Fruit fly (Drosophila melanogaster): ENCODE measurements around the gene CG42750.
A peak's percentile ranks its signal among the peaks of the same experiment; 100 is the strongest.

The CG42750 gene

DNA sequence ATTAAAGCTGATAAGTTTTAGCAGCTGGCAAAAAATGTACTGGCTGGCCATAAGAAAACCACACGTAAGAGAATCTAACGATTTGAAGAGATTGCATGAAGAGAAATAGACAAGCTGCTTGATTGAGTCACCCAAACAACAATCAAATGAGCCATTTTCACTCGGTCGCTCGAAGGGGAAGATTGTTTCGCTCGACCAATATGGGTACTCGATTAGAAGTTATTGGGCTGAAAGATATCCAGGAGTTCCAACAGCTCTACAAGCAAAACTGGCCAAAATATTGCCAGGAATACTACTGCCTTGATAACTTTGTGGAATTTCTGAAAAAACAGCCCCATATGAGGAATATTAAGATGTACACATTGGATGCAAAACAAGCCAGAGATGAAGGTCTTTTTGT lies 119.7 kb downstream of the CG42750 start, which contains the start of gene CG5783:
Gene CG5783, plus strand, starts transcription at position 167 of the 400 bp plus-strand sequence.
- no peak for TF ChIP-seq CG4496 (GFP tag; IDR thresholded peaks at IDR 0.05)
- TF ChIP-seq gl (tag; optimal IDR thresholded peaks at IDR 0.05): no peak
- TF ChIP-seq CG32121 (GFP tag; IDR thresholded peaks at IDR 0.05): no peak
- TF ChIP-seq CG17806 (tag; optimal IDR thresholded peaks at IDR 0.05): no peak
- TF ChIP-seq CG8301 (tag; optimal IDR thresholded peaks at IDR 0.05): no peak
- no peak for TF ChIP-seq CG13204 (GFP tag; optimal IDR thresholded peaks at IDR 0.05)

DNA sequence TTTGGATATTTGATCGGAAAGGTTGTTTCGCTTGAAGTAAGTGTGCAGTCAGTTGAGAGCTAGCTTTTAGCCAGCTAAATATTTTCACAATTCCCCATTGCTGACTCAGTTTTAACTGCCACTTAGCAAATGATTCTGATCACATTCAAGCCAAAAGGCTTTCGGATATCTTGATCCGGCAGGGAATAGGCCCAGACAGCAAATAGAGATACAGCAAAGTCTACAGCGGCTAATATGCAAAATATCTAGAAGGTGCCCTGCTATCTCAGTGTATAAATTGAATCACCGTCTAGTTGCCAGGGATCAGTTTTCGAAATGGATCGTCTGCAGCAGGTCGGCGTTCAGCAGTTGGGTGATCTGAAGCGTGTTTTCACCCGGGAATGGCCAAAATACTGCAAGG lies 121.0 kb downstream of the CG42750 start, which contains the start of gene CG15155:
Gene CG15155, plus strand, starts transcription at position 301 of the 400 bp plus-strand sequence.
- TF ChIP-seq CG8159 (tag; optimal IDR thresholded peaks at IDR 0.05): no peak
- no peak for TF ChIP-seq Snoo (tag; optimal IDR thresholded peaks at IDR 0.05)
- TF ChIP-seq CG34367 (tag; optimal IDR thresholded peaks at IDR 0.05): no peak
- no peak for TF ChIP-seq gl (tag; optimal IDR thresholded peaks at IDR 0.05)
- no peak for TF ChIP-seq Pif1B (GFP tag; optimal IDR thresholded peaks at IDR 0.05)
- TF ChIP-seq EcR (GFP tag; optimal IDR thresholded peaks at IDR 0.05): no peak
- TF ChIP-seq rn (GFP tag; IDR thresholded peaks at IDR 0.05): no peak
- TF ChIP-seq fd96Ca (GFP tag; IDR thresholded peaks at IDR 0.05): no peak
- no peak for TF ChIP-seq Ets98B (GFP tag; IDR thresholded peaks at IDR 0.05)
- no peak for TF ChIP-seq CG14655 (GFP tag; optimal IDR thresholded peaks at IDR 0.05)
- TF ChIP-seq CG12605 (GFP tag; IDR thresholded peaks at IDR 0.05): no peak
- TF ChIP-seq CG17806 (tag; optimal IDR thresholded peaks at IDR 0.05): no peak
- no peak for TF ChIP-seq CG9948 (tag; optimal IDR thresholded peaks at IDR 0.05)
- TF ChIP-seq D1 (tag; optimal IDR thresholded peaks at IDR 0.05): no peak
- no peak for TF ChIP-seq CG4496 (GFP tag; IDR thresholded peaks at IDR 0.05)
- TF ChIP-seq CG15710 (tag; optimal IDR thresholded peaks at IDR 0.05): no peak
- TF ChIP-seq Pif1A (GFP tag; optimal IDR thresholded peaks at IDR 0.05): no peak
- no peak for TF ChIP-seq CG13204 (GFP tag; optimal IDR thresholded peaks at IDR 0.05)
- TF ChIP-seq CG32121 (GFP tag; IDR thresholded peaks at IDR 0.05): no peak

- no peak for TF ChIP-seq D1 (tag; optimal IDR thresholded peaks at IDR 0.05)
- TF ChIP-seq CG32121 (GFP tag; IDR thresholded peaks at IDR 0.05): no peak
- peak; percentile 25 for TF ChIP-seq CG8159 (tag; optimal IDR thresholded peaks at IDR 0.05)
- TF ChIP-seq fd96Ca (GFP tag; IDR thresholded peaks at IDR 0.05): no peak
- TF ChIP-seq Snoo (tag; optimal IDR thresholded peaks at IDR 0.05): peak; percentile 28
- TF ChIP-seq CG34367 (tag; optimal IDR thresholded peaks at IDR 0.05): peak; percentile 4
Observed at dm6 chr2L:18153068-18153467, 122.5 kb downstream of the CG42750 start, which contains the start of gene CG17681. Gene CG17681, plus strand, starts transcription at chr2L:18153123.

DNA sequence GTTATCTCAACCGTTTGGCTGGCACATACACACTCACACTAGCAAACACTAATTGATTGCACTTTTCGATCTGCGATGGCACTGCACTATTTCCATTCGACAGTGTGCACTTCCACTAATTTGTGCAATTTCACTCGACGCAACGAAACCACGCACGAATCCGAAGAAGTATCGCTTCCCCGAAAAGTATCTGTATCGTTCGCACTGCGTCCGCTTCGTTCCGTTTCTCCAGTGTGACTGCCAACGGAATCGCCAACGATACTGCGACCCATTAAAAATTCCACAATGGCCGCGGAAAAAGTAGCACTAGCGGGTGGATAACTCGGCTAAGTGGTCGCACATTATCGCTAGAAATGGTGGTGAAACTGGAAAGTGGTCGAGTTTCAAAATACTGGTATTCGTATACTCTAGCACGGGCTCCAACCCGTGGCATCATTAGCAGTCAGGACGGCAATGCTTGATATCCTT lies 123.4 kb downstream of the CG42750 start, which contains the start of gene Socs36E:
Gene Socs36E, minus strand, starts transcription at position 246 of the 468 bp plus-strand sequence.
- peak; percentile 1 for TF ChIP-seq CG15710 (tag; optimal IDR thresholded peaks at IDR 0.05)
- peak; percentile 36; the same call in 1 of the 2 replicates for TF ChIP-seq CG12605 (GFP tag; IDR thresholded peaks at IDR 0.05)
- TF ChIP-seq Ets98B (GFP tag; IDR thresholded peaks at IDR 0.05): peak; percentile 44
- TF ChIP-seq CG13204 (GFP tag; optimal IDR thresholded peaks at IDR 0.05): no peak
- TF ChIP-seq CG8301 (tag; optimal IDR thresholded peaks at IDR 0.05): no peak
- TF ChIP-seq Pif1A (GFP tag; optimal IDR thresholded peaks at IDR 0.05): no peak
- no peak for TF ChIP-seq CG14655 (GFP tag; optimal IDR thresholded peaks at IDR 0.05)
- 0 out of 3 replicates have a peak, but pooled peaks have one; percentile 20 for TF ChIP-seq CG4496 (GFP tag; IDR thresholded peaks at IDR 0.05)
- no peak for TF ChIP-seq CG9948 (tag; optimal IDR thresholded peaks at IDR 0.05)
- TF ChIP-seq CG32121 (GFP tag; IDR thresholded peaks at IDR 0.05): peak; percentile 30; the same call in 1 of the 2 replicates

dm6 chr2L:18151826-18152138 lies 123.8 kb downstream of the CG42750 start:
- TF ChIP-seq CG34367 (tag; optimal IDR thresholded peaks at IDR 0.05) (no peak), CG15710 (tag; optimal IDR thresholded peaks at IDR 0.05) (no peak), rn (GFP tag; IDR thresholded peaks at IDR 0.05) (no peak), gl (tag; optimal IDR thresholded peaks at IDR 0.05) (no peak), CG14655 (GFP tag; optimal IDR thresholded peaks at IDR 0.05) (no peak)

DNA sequence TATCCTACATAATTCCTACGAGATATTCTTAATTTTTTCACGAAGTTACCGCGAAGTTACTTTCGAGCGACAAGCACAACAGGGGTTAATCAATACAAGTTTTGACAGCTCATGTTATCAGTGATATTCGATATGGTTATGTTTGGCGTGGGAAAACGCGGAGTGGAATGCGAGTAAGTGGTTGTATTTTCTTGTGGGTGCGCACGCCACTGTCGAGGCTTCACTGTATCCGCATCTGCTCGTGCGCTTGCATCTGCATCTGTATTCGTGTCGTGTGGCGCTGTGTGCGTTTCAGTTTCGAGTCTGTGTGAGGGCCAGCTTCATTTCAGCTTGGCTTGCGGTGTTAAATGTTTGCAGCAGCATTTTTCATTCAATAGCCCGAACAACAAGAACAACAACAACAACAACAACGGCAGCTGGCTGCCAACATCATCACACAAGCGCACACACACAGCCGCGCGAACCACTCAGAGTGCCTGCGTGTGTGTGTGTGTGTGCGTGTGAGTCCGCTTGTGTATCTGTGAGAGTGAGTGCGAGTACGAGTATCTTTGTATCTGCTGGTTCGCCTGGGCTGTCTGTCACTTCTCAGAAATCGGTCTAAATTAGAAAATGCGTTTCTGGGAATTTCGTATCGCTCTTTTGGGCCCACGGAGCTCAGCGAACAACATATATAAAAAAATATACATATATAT lies 124.3 kb downstream of the CG42750 start:
- TF ChIP-seq Ets98B (GFP tag; IDR thresholded peaks at IDR 0.05) (peak; percentile 81), EcR (GFP tag; optimal IDR thresholded peaks at IDR 0.05) (peak; percentile 70), CG8159 (tag; optimal IDR thresholded peaks at IDR 0.05) (peak; percentile 48), CG15710 (tag; optimal IDR thresholded peaks at IDR 0.05) (peak; percentile 46), Snoo (tag; optimal IDR thresholded peaks at IDR 0.05) (peak; percentile 41), CG14655 (GFP tag; optimal IDR thresholded peaks at IDR 0.05) (peak; percentile 47), CG9948 (tag; optimal IDR thresholded peaks at IDR 0.05) (peak; percentile 46), Pif1B (GFP tag; optimal IDR thresholded peaks at IDR 0.05) (no peak), CG32121 (GFP tag; IDR thresholded peaks at IDR 0.05) (0 out of 2 replicates have a peak, but pooled peaks have one; percentile 22), D1 (tag; optimal IDR thresholded peaks at IDR 0.05) (no peak), CG12605 (GFP tag; IDR thresholded peaks at IDR 0.05) (no peak; the same call in 1 of the 2 replicates), CG17806 (tag; optimal IDR thresholded peaks at IDR 0.05) (no peak), CG8301 (tag; optimal IDR thresholded peaks at IDR 0.05) (peak; percentile 39), fd96Ca (GFP tag; IDR thresholded peaks at IDR 0.05) (peak; percentile 82), rn (GFP tag; IDR thresholded peaks at IDR 0.05) (peak; percentile 50; the same call in 1 of the 2 replicates), gl (tag; optimal IDR thresholded peaks at IDR 0.05) (peak; percentile 54), Pif1A (GFP tag; optimal IDR thresholded peaks at IDR 0.05) (no peak), CG10348 (GFP tag; IDR thresholded peaks at IDR 0.05) (0 out of 2 replicates have a peak, but pooled peaks have one; percentile 47), CG34367 (tag; optimal IDR thresholded peaks at IDR 0.05) (peak; percentile 30), CG13204 (GFP tag; optimal IDR thresholded peaks at IDR 0.05) (peak; percentile 88), CG4496 (GFP tag; IDR thresholded peaks at IDR 0.05) (peak; percentile 81)
